Worm (Caenorhabditis elegans): ENCODE data around the gene rhi-1.

DNA sequence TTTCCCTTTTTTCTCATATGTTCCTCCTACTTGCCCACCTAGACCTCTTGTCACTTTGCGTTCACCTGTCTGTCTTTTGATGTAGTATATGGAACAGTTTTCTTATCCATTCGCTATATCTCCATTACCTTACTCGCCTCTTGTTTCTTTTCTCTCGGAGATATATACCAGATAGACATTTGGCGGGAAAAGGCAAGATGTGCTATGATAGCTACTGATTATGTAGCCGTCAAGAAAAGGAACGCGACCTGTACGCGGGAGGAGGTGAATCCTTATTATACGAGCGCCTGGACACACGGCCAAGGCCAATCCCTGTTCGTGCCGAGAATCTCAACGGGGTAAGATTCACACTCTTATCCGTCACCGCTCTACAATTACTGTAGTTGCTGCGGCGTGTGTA is 44.7 kb downstream of the rhi-1 start:
- TF ChIP-seq unc-62 (GFP tag; optimal IDR thresholded peaks at IDR 0.05) (peak; percentile 10), unc-39 (tag; optimal IDR thresholded peaks at IDR 0.05) (no peak), snpc-4 (tag; optimal IDR thresholded peaks at IDR 0.05) (no peak), elt-1 (tag; optimal IDR thresholded peaks at IDR 0.05; ENCODE audit: borderline replicate concordance, insufficient read depth) (peak; percentile 86), nhr-28 (tag; optimal IDR thresholded peaks at IDR 0.05) (no peak), blmp-1 (tag; optimal IDR thresholded peaks at IDR 0.05) (no peak), nhr-12 (tag; optimal IDR thresholded peaks at IDR 0.05) (no peak), nhr-237 (tag; optimal IDR thresholded peaks at IDR 0.05) (no peak), elt-3 (tag; optimal IDR thresholded peaks at IDR 0.05) (no peak), unc-120 (tag; optimal IDR thresholded peaks at IDR 0.05; ENCODE audit: poor library complexity, severe bottlenecking) (no peak), tbx-8 (GFP tag; optimal IDR thresholded peaks at IDR 0.05) (no peak), pha-4 (tag; optimal IDR thresholded peaks at IDR 0.05) (no peak), lsy-2 (tag; optimal IDR thresholded peaks at IDR 0.05) (no peak), mab-5 (tag; optimal IDR thresholded peaks at IDR 0.05) (no peak)

Measured in whole organism, mixed stage, embryonic.